Fruit fly (Drosophila melanogaster) whole organism, prepupa: ENCODE data around the gene Gr93a.

Experiments used
- CG10631 ChIP-seq: fragments of 200-800 bp; sonication (Bioruptor generic); optimal IDR thresholded peaks from 2 replicates; lab custom pipeline; 2016; ENCODE audit warnings: missing biosample characterization, missing genetic modification characterization
- CG15336 ChIP-seq: fragments of 200-800 bp; sonication (Bioruptor generic); IDR thresholded peaks from 2 replicates; pipeline ENCODE4 v1.3.6; 2022; ENCODE audit warnings: missing biosample characterization, missing genetic modification characterization
- CG1621 ChIP-seq: fragments of 200-800 bp; sonication (Bioruptor generic); optimal IDR thresholded peaks from 3 replicates; lab custom pipeline; 2018; ENCODE audit warnings: missing biosample characterization, mild to moderate bottlenecking, missing genetic modification characterization
- CG16779 ChIP-seq: fragments of 200-800 bp; sonication (Bioruptor generic); optimal IDR thresholded peaks from 3 replicates; lab custom pipeline; 2017; ENCODE audit warnings: missing biosample characterization, mild to moderate bottlenecking, missing genetic modification characterization
- CG31627 ChIP-seq: fragments of 200-800 bp; sonication (Bioruptor generic); optimal IDR thresholded peaks from 3 replicates; lab custom pipeline; 2016; ENCODE audit warnings: missing biosample characterization, missing genetic modification characterization
- CG34406 ChIP-seq: fragments of 200-800 bp; sonication (Bioruptor generic); optimal IDR thresholded peaks from 3 replicates; lab custom pipeline; 2016; ENCODE audit warnings: missing biosample characterization, missing genetic modification characterization
- Gug ChIP-seq: fragments of 200-800 bp; sonication (Bioruptor generic); IDR thresholded peaks from 2 replicates; pipeline ENCODE4 v1.3.6; 2022; ENCODE audit warnings: missing biosample characterization, missing genetic modification characterization
- Hr4 ChIP-seq: fragments of 200-800 bp; sonication (Bioruptor generic); optimal IDR thresholded peaks from 3 replicates; lab custom pipeline; 2016; ENCODE audit warnings: missing biosample characterization, missing genetic modification characterization
- Sox15 ChIP-seq: fragments of 200-800 bp; sonication (Bioruptor generic); optimal IDR thresholded peaks from 3 replicates; lab custom pipeline; 2016; ENCODE audit warnings: missing biosample characterization, missing genetic modification characterization
- dsx ChIP-seq: fragments of 200-800 bp; optimal IDR thresholded peaks from 3 replicates; lab custom pipeline; 2019; ENCODE audit warnings: missing biosample characterization, mild to moderate bottlenecking, missing genetic modification characterization, moderate library complexity; ENCODE audit not compliant: poor library complexity, severe bottlenecking
- vri ChIP-seq: fragments of 200-800 bp; sonication (Bioruptor generic); optimal IDR thresholded peaks from 3 replicates; lab custom pipeline; 2016; ENCODE audit warnings: missing biosample characterization, mild to moderate bottlenecking, missing genetic modification characterization

Gene Gr93a

dm6 chr3R:21878473-21878872 is 46.2 kb downstream of the Gr93a start, which contains the start of gene CG34148:
TSS of gene CG34148 (minus strand) at chr3R:21878686.
- TF ChIP-seq dsx (GFP tag; lab: Kevin White, UChicago): no peak
- TF ChIP-seq vri (GFP tag; lab: Kevin White, UChicago): no peak
- no peak for TF ChIP-seq Hr4 (GFP tag; lab: Kevin White, UChicago)
- no peak for TF ChIP-seq CG34406 (GFP tag; lab: Kevin White, UChicago)

dm6 chr3R:21880510-21880909 is 48.2 kb downstream of the Gr93a start, which contains the start of gene CG31465:
TSS of gene CG31465 (plus strand) at chr3R:21880810.
- TF ChIP-seq Gug (GFP tag; lab: Robert Waterston, UW): no peak
- no peak for TF ChIP-seq CG16779 (tag; lab: Kevin White, UChicago)
- TF ChIP-seq CG1621 (tag; lab: Kevin White, UChicago): no peak
- no peak for TF ChIP-seq CG31627
- TF ChIP-seq CG10631: no peak
- TF ChIP-seq Sox15: no peak
- no peak for TF ChIP-seq CG15336 (GFP tag; lab: Robert Waterston, UW)
